Fruit fly (Drosophila melanogaster) S2 (cell line): ENCODE measurements around the gene SerRS-m.

Source experiments
- CG8478 ChIP-seq: fragments of >200 bp; optimal IDR thresholded peaks from 2 replicates; lab custom pipeline; 2018
- CTCF ChIP-seq, 2 experiments: fragments of >200 bp; optimal IDR thresholded peaks; 2 replicates each; lab custom pipeline; 2018

DNA sequence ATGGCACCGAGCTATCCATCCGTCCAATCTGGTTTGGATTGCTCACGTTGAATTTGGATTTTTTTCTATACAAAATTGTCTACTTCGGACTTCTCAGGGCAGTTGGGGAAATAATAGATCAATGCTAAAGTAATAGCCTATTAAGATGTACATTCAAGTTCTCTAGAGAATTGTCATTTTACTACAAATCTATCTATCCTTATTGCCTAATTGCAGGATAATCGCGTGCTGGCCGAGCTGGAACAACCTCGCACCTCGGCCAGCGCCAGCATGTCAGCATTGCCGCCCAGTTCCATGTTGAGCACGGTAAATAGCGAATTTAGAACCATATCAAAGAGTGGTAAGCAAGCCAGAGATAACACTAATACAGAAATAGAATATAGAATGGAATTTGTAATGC lies 42.4 kb downstream of the SerRS-m start, which contains the start of gene h-cup:
- TF ChIP-seq CTCF (optimal IDR thresholded peaks at IDR 0.05; lab: Kevin White, UChicago): no peak
- no peak for TF ChIP-seq CG8478 (lab: Kevin White, UChicago)
